Fruit fly (Drosophila melanogaster) whole organism, adult: Measurements from ENCODE around the gene Slu7.

Experiments used
- CG11617 ChIP-seq: fragments of 200-800 bp; sonication (Bioruptor generic); optimal IDR thresholded peaks from 2 replicates; lab custom pipeline; 2017; ENCODE audit warnings: mild to moderate bottlenecking, missing biosample characterization, missing genetic modification reagents, missing genetic modification characterization
- CG12768 ChIP-seq: fragments of 200-800 bp; sonication (Bioruptor generic); optimal IDR thresholded peaks from 2 replicates; lab custom pipeline; 2017; ENCODE audit warnings: missing biosample characterization, missing genetic modification characterization, mild to moderate bottlenecking, moderate library complexity, missing genetic modification reagents
- CG14711 ChIP-seq: fragments of 200-800 bp; sonication (Bioruptor generic); optimal IDR thresholded peaks from 2 replicates; lab custom pipeline; 2018; ENCODE audit warnings: missing biosample characterization, mild to moderate bottlenecking, missing genetic modification characterization, moderate library complexity
- CG1620 ChIP-seq: fragments of 200-800 bp; sonication (Bioruptor generic); optimal IDR thresholded peaks from 2 replicates; lab custom pipeline; 2016; ENCODE audit warnings: missing biosample characterization, missing genetic modification characterization
- CG33017 ChIP-seq: fragments of 200-800 bp; sonication (Bioruptor generic); optimal IDR thresholded peaks from 2 replicates; lab custom pipeline; 2018; ENCODE audit warnings: missing biosample characterization, mild to moderate bottlenecking, missing genetic modification characterization, moderate library complexity
- CG5204 ChIP-seq: fragments of 200-800 bp; sonication (Bioruptor generic); optimal IDR thresholded peaks from 2 replicates; lab custom pipeline; 2016; ENCODE audit warnings: missing biosample characterization, missing genetic modification characterization
- CG7045 ChIP-seq: fragments of 200-800 bp; sonication (Bioruptor generic); optimal IDR thresholded peaks from 2 replicates; lab custom pipeline; 2017; ENCODE audit warnings: missing biosample characterization, mild to moderate bottlenecking, missing genetic modification characterization
- CG7101 ChIP-seq: fragments of 200-800 bp; sonication (Bioruptor generic); optimal IDR thresholded peaks from 2 replicates; lab custom pipeline; 2018; ENCODE audit warnings: missing biosample characterization, mild to moderate bottlenecking, missing genetic modification characterization, moderate library complexity
- Clk ChIP-seq: fragments of 200-800 bp; sonication (Bioruptor generic); optimal IDR thresholded peaks from 2 replicates; lab custom pipeline; 2017; ENCODE audit warnings: missing biosample characterization, missing genetic modification characterization
- Crg-1 ChIP-seq: fragments of 200-800 bp; sonication (Bioruptor generic); optimal IDR thresholded peaks from 2 replicates; lab custom pipeline; 2016; ENCODE audit warnings: missing biosample characterization, missing genetic modification characterization
- Hr96 ChIP-seq: fragments of 200-800 bp; sonication (Bioruptor generic); optimal IDR thresholded peaks from 2 replicates; lab custom pipeline; 2016; ENCODE audit warnings: missing biosample characterization, missing genetic modification characterization
- Mnt ChIP-seq: fragments of 200-800 bp; sonication (Bioruptor generic); optimal IDR thresholded peaks from 2 replicates; lab custom pipeline; 2016; ENCODE audit warnings: missing biosample characterization, mild to moderate bottlenecking, missing genetic modification characterization
- bab1 ChIP-seq: fragments of 200-800 bp; sonication (Bioruptor generic); optimal IDR thresholded peaks from 3 replicates; lab custom pipeline; 2019; ENCODE audit warnings: missing biosample characterization, mild to moderate bottlenecking, missing genetic modification characterization, moderate library complexity
- cic ChIP-seq: fragments of 200-800 bp; sonication (Bioruptor generic); optimal IDR thresholded peaks from 2 replicates; lab custom pipeline; 2017; ENCODE audit warnings: missing biosample characterization, mild to moderate bottlenecking, missing genetic modification characterization, moderate library complexity
- cnc ChIP-seq, 2 experiments: fragments of >200 bp; optimal IDR thresholded peaks; 2 replicates each; lab custom pipeline; 2017
- kay ChIP-seq: fragments of 200-800 bp; sonication (Bioruptor generic); peaks from one replicate; lab custom pipeline; 2016; ENCODE audit warnings: missing biosample characterization, missing genetic modification characterization, borderline replicate concordance
- ovo ChIP-seq: fragments of 200-800 bp; sonication (Bioruptor generic); optimal IDR thresholded peaks from 2 replicates; lab custom pipeline; 2016; ENCODE audit warnings: missing biosample characterization, missing genetic modification characterization
- pad ChIP-seq: fragments of 200-800 bp; sonication (Bioruptor generic); optimal IDR thresholded peaks from 3 replicates; lab custom pipeline; 2017; ENCODE audit warnings: missing biosample characterization, missing genetic modification characterization, mild to moderate bottlenecking, moderate library complexity, missing genetic modification reagents
- tj ChIP-seq: fragments of 200-800 bp; sonication (Bioruptor generic); optimal IDR thresholded peaks from 3 replicates; lab custom pipeline; 2017; ENCODE audit warnings: missing biosample characterization, mild to moderate bottlenecking, missing genetic modification characterization, moderate library complexity
- toe ChIP-seq: fragments of 200-800 bp; sonication (Bioruptor generic); optimal IDR thresholded peaks from 2 replicates; lab custom pipeline; 2016; ENCODE audit warnings: missing biosample characterization, missing genetic modification characterization

Gene Slu7

DNA sequence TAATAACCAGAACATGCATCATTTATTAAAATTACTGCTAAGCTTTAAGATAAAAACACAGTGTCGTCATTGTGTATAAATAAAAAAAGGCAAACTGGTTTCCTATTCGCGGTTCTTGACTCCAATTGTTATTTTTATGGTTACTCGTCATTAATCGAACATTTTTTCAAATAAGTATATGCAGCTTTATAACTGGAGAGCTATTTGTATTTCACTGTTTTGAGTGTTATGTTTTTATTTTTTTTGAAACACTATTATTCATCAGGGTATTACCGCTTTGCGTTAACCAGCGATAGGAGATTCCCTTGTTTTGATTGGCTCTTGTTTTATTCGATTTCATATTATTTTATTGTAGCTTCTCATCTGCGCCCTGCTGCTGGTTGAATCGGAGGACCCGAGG is 27.7 kb downstream of the Slu7 start:
- TF ChIP-seq ovo (GFP tag; lab: Kevin White, UChicago) = no peak
- TF ChIP-seq pad (GFP tag; lab: Kevin White, UChicago) = no peak
- TF ChIP-seq CG7045 = no peak
- no peak for TF ChIP-seq CG33017 (tag; lab: Kevin White, UChicago)
- TF ChIP-seq Hr96 (GFP tag; lab: Kevin White, UChicago) = no peak
- no peak for TF ChIP-seq bab1 (GFP tag; lab: Kevin White, UChicago)
- no peak for TF ChIP-seq tj (GFP tag; lab: Kevin White, UChicago)
- no peak for TF ChIP-seq cic (GFP tag; lab: Kevin White, UChicago)
- TF ChIP-seq kay = no peak
- TF ChIP-seq CG7101 = no peak
- TF ChIP-seq Clk (GFP tag; lab: Kevin White, UChicago) = no peak
- TF ChIP-seq CG1620 (GFP tag; lab: Kevin White, UChicago) = no peak
- TF ChIP-seq CG14711 (tag; lab: Kevin White, UChicago) = no peak

DNA sequence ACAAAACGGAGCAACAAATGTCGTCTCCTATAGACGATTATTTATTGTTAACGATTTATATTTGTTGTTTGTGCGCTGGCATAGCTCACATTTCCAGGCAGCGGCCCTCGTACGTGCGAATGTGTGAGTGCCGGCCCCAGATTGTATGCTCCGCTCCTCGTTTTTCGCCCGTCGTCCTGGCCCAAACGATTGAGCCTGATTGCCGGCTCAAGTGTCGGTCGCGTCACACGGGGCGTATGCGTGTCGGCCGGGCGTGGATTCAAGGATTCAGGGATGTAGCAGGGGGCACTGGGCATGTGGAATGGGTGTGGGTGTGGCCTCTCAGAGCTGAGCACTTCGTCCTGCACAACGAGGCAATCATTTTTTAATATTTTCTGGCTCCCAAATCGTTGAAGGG is 33.3 kb downstream of the Slu7 start:
- TF ChIP-seq CG12768 (no peak), Crg-1 (GFP tag; lab: Kevin White, UChicago) (no peak)

DNA sequence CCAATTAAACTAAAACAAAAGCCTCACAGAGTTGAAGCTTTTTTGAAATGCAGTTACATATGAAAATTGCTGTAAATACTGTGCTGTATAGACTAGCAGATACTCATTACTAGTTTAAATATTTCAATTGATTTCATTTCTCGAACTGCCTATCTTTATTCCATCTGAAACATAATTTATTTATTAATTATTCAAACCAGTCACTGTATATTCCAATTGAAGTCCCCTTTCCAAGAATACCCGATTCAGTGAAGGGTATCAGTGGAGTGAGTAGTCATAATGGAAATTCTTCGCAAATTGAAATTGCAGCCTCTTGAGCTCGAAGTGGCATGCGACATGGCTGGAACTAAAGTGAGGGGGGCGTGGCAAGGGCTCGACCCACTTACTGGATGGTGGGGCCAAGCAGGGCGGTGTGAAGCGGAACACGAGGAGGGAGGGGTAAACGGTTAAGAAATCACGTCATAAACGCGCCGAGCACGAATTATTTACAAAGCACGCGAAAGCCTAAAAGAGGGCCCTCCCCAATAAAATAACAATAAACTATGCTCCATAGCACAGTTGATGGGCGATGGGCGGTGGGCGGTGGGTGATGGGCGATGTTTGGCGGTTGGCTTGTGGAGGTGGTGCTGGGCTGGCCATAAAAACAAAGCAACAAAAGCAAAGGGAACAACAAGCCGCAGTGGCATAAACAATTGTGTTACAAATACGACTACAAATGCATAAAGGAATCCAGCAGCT is 33.8 kb downstream of the Slu7 start:
- TF ChIP-seq bab1 (GFP tag; lab: Kevin White, UChicago) = peak; percentile 70
- no peak for TF ChIP-seq Crg-1 (GFP tag; lab: Kevin White, UChicago)

DNA sequence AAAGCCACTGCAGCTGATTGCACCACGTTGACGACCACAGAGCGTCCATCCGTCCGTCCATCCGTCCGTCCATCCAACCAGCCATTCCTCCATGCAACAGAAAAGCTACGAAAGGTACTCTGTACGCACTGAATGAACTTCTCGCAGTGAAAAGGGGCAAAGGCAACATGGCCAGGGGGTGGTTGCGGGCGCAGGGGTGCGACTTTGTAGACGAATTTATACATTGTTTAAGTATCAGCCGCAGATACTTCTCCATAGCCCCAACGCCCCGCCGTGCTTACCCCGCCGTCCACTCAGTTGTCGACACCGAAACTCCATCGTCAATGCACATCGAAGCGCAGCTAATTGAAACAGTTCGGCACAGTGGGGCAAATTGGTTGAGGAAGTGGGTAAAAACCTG is 38.9 kb downstream of the Slu7 start:
- TF ChIP-seq bab1 (GFP tag; lab: Kevin White, UChicago) (no peak), tj (GFP tag; lab: Kevin White, UChicago) (no peak), CG14711 (tag; lab: Kevin White, UChicago) (no peak), Clk (GFP tag; lab: Kevin White, UChicago) (no peak), ovo (GFP tag; lab: Kevin White, UChicago) (no peak), CG33017 (tag; lab: Kevin White, UChicago) (no peak), cnc (optimal IDR thresholded peaks at IDR 0.05; lab: Kevin White, UChicago) (no peak), CG12768 (no peak), CG7045 (no peak), Hr96 (GFP tag; lab: Kevin White, UChicago) (no peak), pad (GFP tag; lab: Kevin White, UChicago) (no peak), cic (GFP tag; lab: Kevin White, UChicago) (no peak), CG11617 (GFP tag; lab: Kevin White, UChicago) (no peak), CG1620 (GFP tag; lab: Kevin White, UChicago) (no peak), Crg-1 (GFP tag; lab: Kevin White, UChicago) (no peak)

DNA sequence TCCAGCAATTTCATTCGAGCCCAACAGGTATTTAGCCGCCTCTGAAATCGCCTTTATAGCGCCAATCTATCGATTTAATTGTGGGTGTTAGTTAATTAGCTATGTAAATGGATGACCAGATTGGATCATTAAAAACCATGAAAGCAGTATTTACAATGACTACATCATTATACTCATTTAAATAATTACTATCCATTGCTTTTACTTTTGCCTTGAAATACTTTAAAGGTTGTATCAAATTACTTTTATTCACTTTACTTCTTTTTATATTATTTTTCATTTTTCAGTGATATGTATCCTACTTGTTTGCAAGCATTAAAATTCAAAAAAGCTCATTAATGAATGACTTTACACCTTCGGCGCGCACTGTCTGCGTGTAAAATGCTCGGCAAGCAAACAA is 39.9 kb downstream of the Slu7 start:
- TF ChIP-seq ovo (GFP tag; lab: Kevin White, UChicago) (no peak), pad (GFP tag; lab: Kevin White, UChicago) (no peak), Mnt (GFP tag; lab: Kevin White, UChicago) (no peak), CG33017 (tag; lab: Kevin White, UChicago) (no peak), bab1 (GFP tag; lab: Kevin White, UChicago) (no peak), kay (no peak), Crg-1 (GFP tag; lab: Kevin White, UChicago) (no peak), CG1620 (GFP tag; lab: Kevin White, UChicago) (no peak), tj (GFP tag; lab: Kevin White, UChicago) (no peak), CG12768 (no peak), CG14711 (tag; lab: Kevin White, UChicago) (no peak), CG11617 (GFP tag; lab: Kevin White, UChicago) (no peak), cnc (optimal IDR thresholded peaks at IDR 0.05; lab: Kevin White, UChicago) (no peak), cic (GFP tag; lab: Kevin White, UChicago) (no peak), CG5204 (GFP tag; lab: Kevin White, UChicago) (no peak), CG7101 (no peak), toe (GFP tag; lab: Kevin White, UChicago) (no peak)

DNA sequence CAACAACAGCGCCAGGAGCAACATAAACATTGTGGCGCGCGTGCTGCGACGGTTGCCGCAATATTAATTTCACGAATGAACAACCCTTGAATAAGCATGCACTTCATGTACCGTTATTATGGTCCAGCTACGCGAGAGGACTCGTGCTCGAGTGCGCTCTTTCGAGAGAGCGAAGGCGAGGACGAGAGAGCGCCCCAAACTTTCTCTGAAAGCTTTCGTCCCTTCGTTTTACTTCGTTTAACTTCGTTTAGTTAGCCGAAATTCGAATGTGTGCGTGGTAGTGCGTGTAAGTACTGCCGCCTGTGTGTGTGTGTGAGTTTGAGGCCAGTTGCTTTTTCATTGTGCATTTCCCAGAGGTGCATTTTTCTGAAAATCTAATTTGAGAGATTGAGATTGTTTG is 48.2 kb downstream of the Slu7 start:
- no peak for TF ChIP-seq tj (GFP tag; lab: Kevin White, UChicago)
- TF ChIP-seq CG12768 = no peak
- no peak for TF ChIP-seq CG1620 (GFP tag; lab: Kevin White, UChicago)
- TF ChIP-seq CG7045 = no peak
- no peak for TF ChIP-seq toe (GFP tag; lab: Kevin White, UChicago)
- TF ChIP-seq Mnt (GFP tag; lab: Kevin White, UChicago) = no peak
- no peak for TF ChIP-seq Crg-1 (GFP tag; lab: Kevin White, UChicago)
- no peak for TF ChIP-seq Hr96 (GFP tag; lab: Kevin White, UChicago)
- TF ChIP-seq CG14711 (tag; lab: Kevin White, UChicago) = no peak
- TF ChIP-seq ovo (GFP tag; lab: Kevin White, UChicago) = no peak
- no peak for TF ChIP-seq CG11617 (GFP tag; lab: Kevin White, UChicago)
- no peak for TF ChIP-seq cic (GFP tag; lab: Kevin White, UChicago)
